Worm (Caenorhabditis elegans): ENCODE data around the gene srd-33.

- peak; percentile 2 for TF ChIP-seq W03F9.2 (tag; optimal IDR thresholded peaks at IDR 0.05)
- TF ChIP-seq him-1 (tag; optimal IDR thresholded peaks at IDR 0.05), result no peak
These were observed 17.9 kb downstream of the srd-33 start, which contains the start of gene T19H12.2 for ce11 chrV:4889976-4890479.
